Fruit fly (Drosophila melanogaster): ENCODE results near the gene Sfp24Bb.
A peak's percentile ranks its signal among the peaks of the same experiment; 100 is the strongest.

Sfp24Bb gene

DNA sequence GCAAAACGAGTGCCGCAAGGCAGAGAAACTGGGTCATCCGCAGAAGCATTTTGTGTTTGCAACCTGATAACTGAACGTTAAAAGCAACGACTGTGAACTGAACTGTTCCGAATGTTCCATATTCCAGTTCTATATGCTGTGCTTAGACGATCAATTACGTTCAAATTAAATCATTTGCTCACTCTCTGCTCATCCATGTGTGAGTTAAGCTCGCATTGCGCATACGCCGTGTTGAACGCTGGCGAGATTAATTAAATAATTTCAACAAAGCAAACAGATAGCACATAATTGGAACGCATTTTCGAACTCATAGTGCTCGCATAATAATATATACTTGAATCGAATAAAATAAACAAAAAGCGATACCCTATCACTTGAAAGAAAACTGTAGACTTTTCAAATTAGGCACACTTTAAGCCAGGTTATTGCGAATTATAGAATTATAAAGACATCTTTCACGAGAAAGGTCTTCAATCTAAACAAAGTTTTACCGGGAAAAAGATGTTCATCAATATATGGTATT is 29.5 kb upstream of the Sfp24Bb start, which contains the start of the genes CG10031 and CG42464:
Gene CG10031 (minus strand): TSS at position 101 of the 523 bp plus-strand sequence.
Gene CG42464 (plus strand): TSS at position 473 of the 523 bp plus-strand sequence.
- no peak for TF ChIP-seq CG34367 (tag; optimal IDR thresholded peaks at IDR 0.05)
- no peak for TF ChIP-seq CG4496 (GFP tag; IDR thresholded peaks at IDR 0.05)
- no peak for TF ChIP-seq rn (GFP tag; IDR thresholded peaks at IDR 0.05)
- TF ChIP-seq Snoo (tag; optimal IDR thresholded peaks at IDR 0.05) = no peak
- TF ChIP-seq Ets98B (GFP tag; IDR thresholded peaks at IDR 0.05) = no peak
- no peak for TF ChIP-seq CG8159 (tag; optimal IDR thresholded peaks at IDR 0.05)
- TF ChIP-seq CG17806 (tag; optimal IDR thresholded peaks at IDR 0.05) = no peak
- no peak for TF ChIP-seq CG14655 (GFP tag; optimal IDR thresholded peaks at IDR 0.05)
- no peak for TF ChIP-seq CG10348 (GFP tag; IDR thresholded peaks at IDR 0.05)
- TF ChIP-seq CG15710 (tag; optimal IDR thresholded peaks at IDR 0.05) = no peak

DNA sequence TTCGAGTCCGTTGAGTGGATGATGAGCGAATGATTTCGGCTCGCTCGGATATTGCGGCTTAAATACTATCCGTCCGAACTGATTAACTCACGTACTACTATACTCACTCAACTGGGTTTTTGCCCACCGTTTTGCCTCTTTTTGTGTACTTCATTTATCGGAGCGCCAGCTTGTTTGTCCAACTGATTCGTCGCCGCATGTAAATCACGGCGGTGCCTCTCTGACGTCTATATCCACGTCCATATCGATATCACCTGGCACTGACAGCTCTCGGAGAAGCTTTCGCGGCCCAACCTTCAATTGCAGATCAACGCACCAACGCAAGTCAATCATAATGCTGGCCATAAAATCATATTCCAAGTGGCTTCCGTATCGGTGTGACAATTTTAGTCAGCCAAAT is 28.2 kb upstream of the Sfp24Bb start, which contains the start of gene CG3604:
Gene CG3604 (minus strand): TSS at position 101 of the 400 bp plus-strand sequence.
- TF ChIP-seq EcR (GFP tag; optimal IDR thresholded peaks at IDR 0.05) = no peak
- no peak for TF ChIP-seq CG12605 (GFP tag; IDR thresholded peaks at IDR 0.05)
- TF ChIP-seq CG13204 (GFP tag; optimal IDR thresholded peaks at IDR 0.05) = no peak
- TF ChIP-seq D1 (tag; optimal IDR thresholded peaks at IDR 0.05) = no peak
- TF ChIP-seq CG8159 (tag; optimal IDR thresholded peaks at IDR 0.05) = no peak
- no peak for TF ChIP-seq rn (GFP tag; IDR thresholded peaks at IDR 0.05)
- TF ChIP-seq CG14655 (GFP tag; optimal IDR thresholded peaks at IDR 0.05) = no peak
- TF ChIP-seq CG34367 (tag; optimal IDR thresholded peaks at IDR 0.05) = no peak
- TF ChIP-seq CG32121 (GFP tag; IDR thresholded peaks at IDR 0.05) = no peak
- no peak for TF ChIP-seq Snoo (tag; optimal IDR thresholded peaks at IDR 0.05)
- no peak for TF ChIP-seq CG8301 (tag; optimal IDR thresholded peaks at IDR 0.05)
- TF ChIP-seq Pif1A (GFP tag; optimal IDR thresholded peaks at IDR 0.05) = no peak
- TF ChIP-seq Pif1B (GFP tag; optimal IDR thresholded peaks at IDR 0.05) = no peak
- TF ChIP-seq CG17806 (tag; optimal IDR thresholded peaks at IDR 0.05) = no peak
- no peak for TF ChIP-seq CG4496 (GFP tag; IDR thresholded peaks at IDR 0.05)

dm6 chr2L:3696438-3696837 is 26.9 kb upstream of the Sfp24Bb start, which contains the start of gene IM33:
IM33 (minus strand) TSS chr2L:3696658.
- no peak for TF ChIP-seq CG4496 (GFP tag; IDR thresholded peaks at IDR 0.05)
- TF ChIP-seq CG14655 (GFP tag; optimal IDR thresholded peaks at IDR 0.05) = no peak
- TF ChIP-seq Pif1B (GFP tag; optimal IDR thresholded peaks at IDR 0.05) = no peak
- no peak for TF ChIP-seq CG17806 (tag; optimal IDR thresholded peaks at IDR 0.05)
- no peak for TF ChIP-seq CG8159 (tag; optimal IDR thresholded peaks at IDR 0.05)
- no peak for TF ChIP-seq CG8301 (tag; optimal IDR thresholded peaks at IDR 0.05)
- no peak for TF ChIP-seq CG12605 (GFP tag; IDR thresholded peaks at IDR 0.05)
- no peak for TF ChIP-seq D1 (tag; optimal IDR thresholded peaks at IDR 0.05)
- TF ChIP-seq Snoo (tag; optimal IDR thresholded peaks at IDR 0.05) = no peak
- TF ChIP-seq EcR (GFP tag; optimal IDR thresholded peaks at IDR 0.05) = no peak
- TF ChIP-seq CG34367 (tag; optimal IDR thresholded peaks at IDR 0.05) = no peak
- no peak for TF ChIP-seq Ets98B (GFP tag; IDR thresholded peaks at IDR 0.05)
- no peak for TF ChIP-seq CG13204 (GFP tag; optimal IDR thresholded peaks at IDR 0.05)
- no peak for TF ChIP-seq rn (GFP tag; IDR thresholded peaks at IDR 0.05)

DNA sequence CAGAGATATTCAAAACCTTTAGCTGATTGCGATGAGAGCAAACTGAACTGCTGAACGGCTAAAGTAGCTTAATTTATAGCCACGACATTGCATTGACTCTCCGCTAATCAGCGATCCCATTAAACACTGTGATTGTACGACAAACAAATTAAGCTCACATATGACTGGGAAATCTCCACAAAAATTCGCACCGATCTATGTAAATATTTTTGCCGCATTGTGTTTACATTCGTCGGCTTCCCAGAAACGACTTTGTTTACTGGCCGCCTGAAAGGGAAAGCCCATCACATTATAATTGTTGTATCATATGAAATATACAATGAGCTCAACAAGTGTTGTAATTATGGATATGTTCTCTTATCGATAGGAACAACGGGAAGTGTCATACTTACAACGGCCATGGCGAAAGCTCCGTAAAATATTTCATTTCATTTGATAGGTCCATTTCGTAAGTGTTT is 25.8 kb upstream of the Sfp24Bb start, which contains the start of gene CG16713:
Gene CG16713 (minus strand): TSS at position 51 of the 458 bp plus-strand sequence.
- TF ChIP-seq CG12605 (GFP tag; IDR thresholded peaks at IDR 0.05) (no peak), CG32121 (GFP tag; IDR thresholded peaks at IDR 0.05) (no peak), CG13204 (GFP tag; optimal IDR thresholded peaks at IDR 0.05) (no peak), CG8159 (tag; optimal IDR thresholded peaks at IDR 0.05) (no peak), CG8301 (tag; optimal IDR thresholded peaks at IDR 0.05) (no peak), gl (tag; optimal IDR thresholded peaks at IDR 0.05) (no peak), CG4496 (GFP tag; IDR thresholded peaks at IDR 0.05) (no peak), CG34367 (tag; optimal IDR thresholded peaks at IDR 0.05) (no peak), CG17806 (tag; optimal IDR thresholded peaks at IDR 0.05) (no peak), D1 (tag; optimal IDR thresholded peaks at IDR 0.05) (no peak), EcR (GFP tag; optimal IDR thresholded peaks at IDR 0.05) (no peak), rn (GFP tag; IDR thresholded peaks at IDR 0.05) (no peak), Ets98B (GFP tag; IDR thresholded peaks at IDR 0.05) (no peak), CG9948 (tag; optimal IDR thresholded peaks at IDR 0.05) (no peak), CG10348 (GFP tag; IDR thresholded peaks at IDR 0.05) (no peak), fd96Ca (GFP tag; IDR thresholded peaks at IDR 0.05) (no peak), Pif1A (GFP tag; optimal IDR thresholded peaks at IDR 0.05) (no peak), Snoo (tag; optimal IDR thresholded peaks at IDR 0.05) (no peak), CG14655 (GFP tag; optimal IDR thresholded peaks at IDR 0.05) (no peak)

DNA sequence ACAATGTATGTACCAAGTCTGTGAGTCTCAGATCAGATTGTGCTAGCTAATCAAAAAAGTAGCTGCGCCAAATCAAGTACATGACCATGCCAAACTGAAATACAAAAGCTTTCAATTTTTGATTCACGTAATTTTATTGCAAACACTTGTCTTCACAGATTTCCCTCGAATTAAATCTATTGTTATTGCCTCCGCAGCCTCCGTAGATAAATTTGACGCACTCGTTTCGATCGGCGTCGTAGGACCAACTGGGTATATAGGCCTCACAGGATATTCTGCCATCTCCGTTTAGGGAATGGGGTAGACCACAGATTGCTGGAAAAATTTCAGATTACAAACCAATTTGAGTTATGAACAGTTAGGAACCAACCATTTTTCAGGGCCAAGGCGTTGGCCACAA is 25.3 kb upstream of the Sfp24Bb start, which contains the start of gene CG43165:
Gene CG43165 (minus strand): TSS at position 101 of the 400 bp plus-strand sequence.
- no peak for TF ChIP-seq CG9948 (tag; optimal IDR thresholded peaks at IDR 0.05)
- no peak for TF ChIP-seq D1 (tag; optimal IDR thresholded peaks at IDR 0.05)
- no peak for TF ChIP-seq rn (GFP tag; IDR thresholded peaks at IDR 0.05)
- no peak for TF ChIP-seq EcR (GFP tag; optimal IDR thresholded peaks at IDR 0.05)
- TF ChIP-seq CG4496 (GFP tag; IDR thresholded peaks at IDR 0.05) = 0 out of 3 replicates have a peak, but pooled peaks have one; percentile 19
- TF ChIP-seq CG34367 (tag; optimal IDR thresholded peaks at IDR 0.05) = no peak
- no peak for TF ChIP-seq CG17806 (tag; optimal IDR thresholded peaks at IDR 0.05)
- TF ChIP-seq gl (tag; optimal IDR thresholded peaks at IDR 0.05) = no peak

- TF ChIP-seq rn (GFP tag; IDR thresholded peaks at IDR 0.05) = no peak
- no peak for TF ChIP-seq D1 (tag; optimal IDR thresholded peaks at IDR 0.05)
- no peak for TF ChIP-seq CG34367 (tag; optimal IDR thresholded peaks at IDR 0.05)
- no peak for TF ChIP-seq CG14655 (GFP tag; optimal IDR thresholded peaks at IDR 0.05)
- no peak for TF ChIP-seq CG10348 (GFP tag; IDR thresholded peaks at IDR 0.05)
- TF ChIP-seq CG15710 (tag; optimal IDR thresholded peaks at IDR 0.05) = no peak
- TF ChIP-seq CG32121 (GFP tag; IDR thresholded peaks at IDR 0.05) = no peak
Measured at dm6 chr2L:3693805-3694204, 24.2 kb upstream of the Sfp24Bb start, which contains the start of gene Acp24A4. Acp24A4 (minus strand) TSS chr2L:3693905.

Measured in whole organism, pupa.